Worm (Caenorhabditis elegans): ENCODE results near the gene gsnl-1.

gsnl-1 gene

ce11 chrV:9521697-9522096 lies 24.9 kb downstream of the gsnl-1 start:
- TF ChIP-seq nhr-90 (tag; optimal IDR thresholded peaks at IDR 0.05) (no peak), F55B11.4 (tag; optimal IDR thresholded peaks at IDR 0.05; ENCODE audit: borderline replicate concordance, insufficient read depth) (no peak), cebp-1 (GFP tag; IDR thresholded peaks at IDR 0.05) (no peak), cebp-1 (tag; optimal IDR thresholded peaks at IDR 0.05) (no peak), Y53F4B.3 (GFP tag; IDR thresholded peaks at IDR 0.05) (no peak), snpc-4 (GFP tag; optimal IDR thresholded peaks at IDR 0.05) (no peak), snpc-4 (tag; optimal IDR thresholded peaks at IDR 0.05) (no peak), B0261.1 (tag; optimal IDR thresholded peaks at IDR 0.05) (no peak)

DNA sequence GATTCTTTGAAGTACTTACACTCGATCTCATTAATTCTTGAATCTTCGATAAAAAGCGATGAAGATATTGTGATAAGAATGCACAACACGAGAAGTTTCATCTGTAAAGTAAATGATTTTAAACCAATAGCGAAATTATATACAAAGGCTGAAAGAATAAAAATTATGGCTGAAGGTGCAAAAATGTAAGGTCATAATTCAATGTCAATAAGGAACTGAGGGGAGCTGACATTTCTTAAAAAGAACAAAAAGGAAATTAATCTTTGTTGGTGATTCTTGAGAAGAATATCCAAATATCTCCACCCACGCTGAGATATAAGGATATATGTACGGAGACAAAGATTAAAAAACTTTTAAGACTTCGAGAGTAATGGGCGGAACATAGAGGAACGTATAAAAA lies 27.3 kb downstream of the gsnl-1 start, which contains the start of gene C50F4.9:
TSS of gene C50F4.9 (minus strand) at position 101 of the 400 bp plus-strand sequence.
- no peak for TF ChIP-seq B0336.3 (GFP tag; IDR thresholded peaks at IDR 0.05)
- TF ChIP-seq egl-44 (GFP tag; IDR thresholded peaks at IDR 0.05): no peak
- TF ChIP-seq pbrm-1 (GFP tag; IDR thresholded peaks at IDR 0.05): no peak
- no peak for TF ChIP-seq ceh-58 (GFP tag; IDR thresholded peaks at IDR 0.05)
- no peak for TF ChIP-seq attf-5 (GFP tag; optimal IDR thresholded peaks at IDR 0.05)
- no peak for TF ChIP-seq dox-1 (GFP tag; IDR thresholded peaks at IDR 0.05)
- TF ChIP-seq madf-6 (GFP tag; IDR thresholded peaks at IDR 0.05): no peak
- no peak for TF ChIP-seq lin-54 (GFP tag; optimal IDR thresholded peaks at IDR 0.05)
- TF ChIP-seq sea-2 (GFP tag; IDR thresholded peaks at IDR 0.05): no peak
- TF ChIP-seq K11D2.4 (GFP tag; IDR thresholded peaks at IDR 0.05): no peak
- TF ChIP-seq B0019.2 (GFP tag; conservative IDR thresholded peaks at IDR 0.05): no peak
- no peak for TF ChIP-seq mcd-1 (GFP tag; IDR thresholded peaks at IDR 0.05)
- TF ChIP-seq hrde-1 (tag; optimal IDR thresholded peaks at IDR 0.05; ENCODE audit: borderline replicate concordance): no peak
- TF ChIP-seq Y53G8AR.9 (GFP tag; conservative IDR thresholded peaks at IDR 0.05): no peak
- TF ChIP-seq lin-35 (GFP tag; optimal IDR thresholded peaks at IDR 0.05): no peak
- TF ChIP-seq efl-1 (GFP tag; optimal IDR thresholded peaks at IDR 0.05): no peak
- no peak for TF ChIP-seq die-1 (tag; optimal IDR thresholded peaks at IDR 0.05)
- no peak for TF ChIP-seq F39B2.1 (GFP tag; IDR thresholded peaks at IDR 0.05)

DNA sequence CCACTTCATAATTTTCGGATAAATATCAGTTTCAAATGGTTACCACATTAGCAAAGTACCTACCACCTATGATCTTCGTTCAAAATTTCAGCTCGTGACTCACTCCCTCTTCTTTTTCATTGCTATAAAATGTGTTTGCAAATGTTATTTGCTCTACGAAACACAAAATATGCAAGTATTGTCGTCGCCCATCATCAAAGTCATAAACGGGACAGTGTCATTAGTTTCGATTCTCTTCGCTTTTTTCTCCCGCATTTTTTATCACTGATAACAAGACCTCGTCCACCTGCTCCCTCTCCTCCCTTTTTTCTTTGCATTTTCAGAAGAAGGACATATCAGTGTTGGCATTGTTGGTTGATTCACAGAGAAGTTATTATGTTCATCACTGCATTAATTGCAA lies 29.6 kb downstream of the gsnl-1 start, which contains the start of gene C50F4.1:
TSS of gene C50F4.1 (plus strand) at position 324 of the 400 bp plus-strand sequence.
- peak; percentile 95 for TF ChIP-seq nhr-80 (tag; optimal IDR thresholded peaks at IDR 0.05)
- no peak for TF ChIP-seq madf-6 (GFP tag; IDR thresholded peaks at IDR 0.05)
- no peak for TF ChIP-seq snpc-1.1 (tag; optimal IDR thresholded peaks at IDR 0.05; ENCODE audit: insufficient read depth)
- TF ChIP-seq Y56A3A.18 (GFP tag; IDR thresholded peaks at IDR 0.05): no peak
- TF ChIP-seq ets-4 (GFP tag; optimal IDR thresholded peaks at IDR 0.05): peak; percentile 37
- no peak for TF ChIP-seq atf-7 (tag; optimal IDR thresholded peaks at IDR 0.05)
- TF ChIP-seq lir-1 (GFP tag; conservative IDR thresholded peaks at IDR 0.05): no peak

- TF ChIP-seq efl-1 (GFP tag; optimal IDR thresholded peaks at IDR 0.05) (no peak), nhr-80 (tag; optimal IDR thresholded peaks at IDR 0.05) (peak; percentile 3)
Observed at ce11 chrV:9527337-9527736, 30.5 kb downstream of the gsnl-1 start.

DNA sequence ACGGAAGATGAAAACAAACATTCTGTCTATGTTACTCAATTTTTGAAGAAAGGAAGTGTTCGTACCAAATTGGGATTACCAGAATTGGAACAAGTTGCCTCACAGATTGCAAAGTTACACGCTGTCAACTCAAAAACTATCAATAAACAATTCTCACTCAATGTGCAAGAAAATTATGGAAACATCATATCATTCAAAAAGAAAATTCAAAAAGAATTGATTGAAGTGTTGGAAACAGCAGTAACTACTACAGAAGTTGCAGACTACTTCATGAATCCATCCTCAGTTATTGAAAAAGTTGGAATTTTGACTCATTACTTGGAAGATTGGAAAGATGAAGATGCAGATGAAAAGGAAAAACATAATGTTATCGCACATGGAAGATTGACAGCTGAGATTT lies 31.1 kb downstream of the gsnl-1 start:
- TF ChIP-seq Y53F4B.3 (GFP tag; IDR thresholded peaks at IDR 0.05) (no peak), sea-2 (GFP tag; IDR thresholded peaks at IDR 0.05) (no peak), F33H1.4 (GFP tag; IDR thresholded peaks at IDR 0.05) (no peak), fkh-3 (tag; optimal IDR thresholded peaks at IDR 0.05) (no peak), let-607 (tag; optimal IDR thresholded peaks at IDR 0.05) (no peak), Y67H2A.10 (GFP tag; conservative IDR thresholded peaks at IDR 0.05) (no peak), F39B2.1 (GFP tag; IDR thresholded peaks at IDR 0.05) (no peak), dox-1 (GFP tag; IDR thresholded peaks at IDR 0.05) (no peak), F10E7.11 (tag; optimal IDR thresholded peaks at IDR 0.05) (no peak), madf-10 (tag; optimal IDR thresholded peaks at IDR 0.05) (no peak), cebp-1 (GFP tag; IDR thresholded peaks at IDR 0.05) (no peak), cebp-1 (tag; optimal IDR thresholded peaks at IDR 0.05) (no peak), lin-35 (GFP tag; optimal IDR thresholded peaks at IDR 0.05) (no peak), lin-26 (GFP tag; IDR thresholded peaks at IDR 0.05) (no peak), let-526 (GFP tag; IDR thresholded peaks at IDR 0.05) (no peak), lsy-27 (tag; optimal IDR thresholded peaks at IDR 0.05; ENCODE audit: borderline replicate concordance, insufficient read depth) (no peak), hlh-26 (GFP tag; conservative IDR thresholded peaks at IDR 0.05) (no peak)

All from whole organism, young adult.